Worm (Caenorhabditis elegans) whole organism, mixed stage, embryonic: ENCODE results near the gene srx-67.

Experiments
- M03D4.4 ChIP-seq: sonication (generic microtip); optimal IDR thresholded peaks from 2 replicates; lab custom pipeline; 2017; ENCODE audit warnings: mild to moderate bottlenecking, missing genetic modification characterization, missing compliant biosample characterization
- bed-3 ChIP-seq: fragments of 200-800 bp; sonication (Bioruptor generic); optimal IDR thresholded peaks from 3 replicates; lab custom pipeline; 2018; ENCODE audit warnings: mild to moderate bottlenecking, missing genetic modification characterization, moderate library complexity, missing compliant biosample characterization
- blmp-1 ChIP-seq: fragments of 150-350 bp; optimal IDR thresholded peaks from 2 replicates; lab custom pipeline; 2014; ENCODE audit warnings: missing biosample characterization, missing genetic modification characterization
- ceh-39 ChIP-seq: fragments of 150-350 bp; optimal IDR thresholded peaks from 2 replicates; lab custom pipeline; 2014; ENCODE audit warnings: missing biosample characterization, missing genetic modification characterization
- ceh-43 ChIP-seq: fragments of 200-800 bp; sonication (Bioruptor generic); optimal IDR thresholded peaks from 2 replicates; lab custom pipeline; 2018; ENCODE audit warnings: mild to moderate bottlenecking, missing genetic modification characterization, moderate library complexity, missing compliant biosample characterization
- ceh-83 ChIP-seq: fragments of 200-800 bp; sonication (Bioruptor generic); optimal IDR thresholded peaks from 2 replicates; lab custom pipeline; 2018; ENCODE audit warnings: mild to moderate bottlenecking, missing genetic modification characterization, missing compliant biosample characterization
- ces-1 ChIP-seq: fragments of 150-350 bp; optimal IDR thresholded peaks from 2 replicates; lab custom pipeline; 2014; ENCODE audit warnings: missing biosample characterization, missing genetic modification reagents, missing genetic modification characterization
- drap-1 ChIP-seq: fragments of 200-800 bp; sonication (Bioruptor generic); optimal IDR thresholded peaks from 3 replicates; lab custom pipeline; 2018; ENCODE audit warnings: mild to moderate bottlenecking, missing genetic modification characterization, missing compliant biosample characterization
- elt-1 ChIP-seq: sonication (generic microtip); optimal IDR thresholded peaks from 2 replicates; lab custom pipeline; 2017; ENCODE audit warnings: missing genetic modification characterization, mild to moderate bottlenecking, missing compliant biosample characterization, antibody characterized with exemption, moderate library complexity, borderline replicate concordance; ENCODE audit not compliant: insufficient read depth
- elt-3 ChIP-seq: fragments of 150-350 bp; optimal IDR thresholded peaks from 2 replicates; lab custom pipeline; 2014; ENCODE audit warnings: missing biosample characterization, missing genetic modification characterization
- flh-1 ChIP-seq: fragments of 200-800 bp; sonication (Bioruptor generic); optimal IDR thresholded peaks from 2 replicates; lab custom pipeline; 2018; ENCODE audit warnings: mild to moderate bottlenecking, missing genetic modification characterization, moderate library complexity, missing compliant biosample characterization
- ham-2 ChIP-seq: fragments of 200-800 bp; sonication (Bioruptor generic); optimal IDR thresholded peaks from 2 replicates; lab custom pipeline; 2018; ENCODE audit warnings: mild to moderate bottlenecking, missing genetic modification characterization, missing compliant biosample characterization
- hlh-1 ChIP-seq: fragments of 150-350 bp; optimal IDR thresholded peaks from 2 replicates; lab custom pipeline; 2014; ENCODE audit warnings: missing biosample characterization, missing genetic modification reagents, missing genetic modification characterization
- lin-13 ChIP-seq: fragments of 150-350 bp; optimal IDR thresholded peaks from 2 replicates; lab custom pipeline; 2014; ENCODE audit warnings: missing biosample characterization, missing genetic modification characterization
- mab-5 ChIP-seq: fragments of 150-350 bp; optimal IDR thresholded peaks from 2 replicates; lab custom pipeline; 2014; ENCODE audit warnings: missing biosample characterization, missing genetic modification characterization
- mep-1 ChIP-seq: fragments of 150-350 bp; optimal IDR thresholded peaks from 2 replicates; lab custom pipeline; 2017; ENCODE audit warnings: missing biosample characterization, missing genetic modification reagents, missing genetic modification characterization, inconsistent platforms
- nhr-12 ChIP-seq: fragments of 150-350 bp; optimal IDR thresholded peaks from 2 replicates; lab custom pipeline; 2014; ENCODE audit warnings: missing biosample characterization, missing genetic modification characterization
- nhr-2 ChIP-seq: fragments of 150-350 bp; optimal IDR thresholded peaks from 2 replicates; lab custom pipeline; 2014; ENCODE audit warnings: missing biosample characterization, missing genetic modification characterization
- nhr-28 ChIP-seq: fragments of 150-350 bp; optimal IDR thresholded peaks from 2 replicates; lab custom pipeline; 2014; ENCODE audit warnings: missing biosample characterization, missing genetic modification characterization
- nhr-76 ChIP-seq: sonication (generic microtip); optimal IDR thresholded peaks from 2 replicates; lab custom pipeline; 2017; ENCODE audit warnings: missing biosample characterization, missing genetic modification characterization
- pha-4 ChIP-seq: fragments of 150-350 bp; optimal IDR thresholded peaks from 2 replicates; lab custom pipeline; 2018; ENCODE audit warnings: missing biosample characterization, missing genetic modification reagents, missing genetic modification characterization
- sem-2 ChIP-seq: fragments of 200-800 bp; sonication (Bioruptor generic); optimal IDR thresholded peaks from 2 replicates; lab custom pipeline; 2018; ENCODE audit warnings: mild to moderate bottlenecking, missing genetic modification characterization, missing compliant biosample characterization
- snpc-4 ChIP-seq: fragments of 150-350 bp; optimal IDR thresholded peaks from 2 replicates; lab custom pipeline; 2014; ENCODE audit warnings: missing biosample characterization, missing genetic modification characterization
- sptf-1 ChIP-seq: sonication (generic microtip); optimal IDR thresholded peaks from 2 replicates; lab custom pipeline; 2017; ENCODE audit warnings: mild to moderate bottlenecking, missing genetic modification characterization, moderate library complexity, missing compliant biosample characterization
- tbx-8 ChIP-seq: fragments of 200-800 bp; sonication (Bioruptor generic); optimal IDR thresholded peaks from 2 replicates; lab custom pipeline; 2018; ENCODE audit warnings: mild to moderate bottlenecking, missing genetic modification characterization, moderate library complexity, missing compliant biosample characterization
- unc-120 ChIP-seq: sonication (generic microtip); optimal IDR thresholded peaks from 2 replicates; lab custom pipeline; 2017; ENCODE audit warnings: missing genetic modification characterization, missing compliant biosample characterization; ENCODE audit not compliant: poor library complexity, severe bottlenecking
- unc-39 ChIP-seq: fragments of 150-350 bp; optimal IDR thresholded peaks from 2 replicates; lab custom pipeline; 2014; ENCODE audit warnings: missing biosample characterization, missing genetic modification characterization
- unc-62 ChIP-seq: fragments of 150-350 bp; optimal IDR thresholded peaks from 2 replicates; lab custom pipeline; 2014; ENCODE audit warnings: missing biosample characterization, missing genetic modification reagents, missing genetic modification characterization
- zip-8 ChIP-seq: fragments of 150-350 bp; optimal IDR thresholded peaks from 2 replicates; lab custom pipeline; 2014; ENCODE audit warnings: missing biosample characterization, missing genetic modification characterization
- ztf-11 ChIP-seq: fragments of 150-350 bp; optimal IDR thresholded peaks from 2 replicates; lab custom pipeline; 2014; ENCODE audit warnings: missing biosample characterization, missing genetic modification characterization

Gene srx-67

DNA sequence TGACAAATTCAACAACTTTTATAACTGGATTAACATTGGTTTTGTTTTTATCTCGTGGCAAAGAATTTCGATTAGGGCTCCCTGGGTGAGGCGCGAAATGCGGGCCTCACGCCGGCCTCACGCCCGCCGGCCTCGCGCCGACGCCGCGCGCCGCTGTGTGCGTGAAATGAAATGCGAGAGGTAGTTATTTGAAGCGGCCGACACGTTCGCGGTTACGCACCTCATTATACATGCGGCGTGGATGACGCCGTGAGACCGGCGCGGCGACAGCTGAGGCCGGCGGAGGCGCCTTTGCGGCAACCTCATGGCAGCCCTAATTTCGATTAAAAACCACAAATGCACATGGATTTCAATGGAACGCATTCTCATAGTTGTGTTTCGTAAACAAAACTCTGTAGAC, 10.9 kb downstream of the srx-67 start:
- TF ChIP-seq unc-62 (GFP tag; lab: Kevin White, UChicago) (no peak), blmp-1 (tag; lab: Kevin White, UChicago) (no peak), hlh-1 (no peak), tbx-8 (no peak), mep-1 (no peak), ceh-39 (tag; lab: Kevin White, UChicago) (no peak), nhr-28 (tag; lab: Kevin White, UChicago) (no peak), nhr-12 (tag; lab: Kevin White, UChicago) (no peak), sem-2 (GFP tag; lab: Kevin White, UChicago) (no peak)

DNA sequence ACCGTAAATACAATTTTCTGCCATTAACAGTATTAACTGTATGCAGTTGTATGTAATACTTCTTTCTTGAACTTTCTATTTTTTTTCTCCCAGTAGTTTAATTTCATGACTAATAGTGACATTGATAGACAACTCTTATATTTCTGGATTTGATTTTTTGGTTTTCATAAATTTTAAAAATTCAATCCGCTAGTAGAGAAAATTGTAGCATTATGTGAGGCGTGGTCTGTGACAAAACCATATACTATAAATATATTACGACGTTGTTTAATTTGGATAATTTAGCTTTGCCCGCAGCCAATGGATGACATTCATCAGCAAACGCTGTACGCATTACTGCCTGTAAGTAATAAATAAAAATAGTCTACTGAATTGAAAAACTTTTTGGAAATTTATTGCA, 12.5 kb downstream of the srx-67 start, which contains the start of gene srx-64:
Gene srx-64, plus strand, starts transcription at position 301 of the 400 bp plus-strand sequence.
- TF ChIP-seq ceh-43 (GFP tag; lab: Kevin White, UChicago) (no peak), zip-8 (tag; lab: Kevin White, UChicago) (no peak), nhr-2 (tag; lab: Kevin White, UChicago) (no peak), sem-2 (GFP tag; lab: Kevin White, UChicago) (no peak), hlh-1 (no peak), pha-4 (no peak), ham-2 (GFP tag; lab: Kevin White, UChicago) (no peak), flh-1 (GFP tag; lab: Kevin White, UChicago) (no peak), lin-13 (tag; lab: Kevin White, UChicago) (no peak), nhr-76 (tag; lab: Kevin White, UChicago) (no peak), ztf-11 (no peak)
- TF ChIP-seq, all 35 proteins: peak for 0

- no peak for TF ChIP-seq ceh-39 (tag; lab: Kevin White, UChicago)
- no peak for TF ChIP-seq bed-3 (GFP tag; lab: Kevin White, UChicago)
- no peak for TF ChIP-seq nhr-28 (tag; lab: Kevin White, UChicago)
- no peak for TF ChIP-seq ces-1 (GFP tag; lab: Kevin White, UChicago)
- TF ChIP-seq sptf-1 = no peak
- TF ChIP-seq pha-4 = no peak
- no peak for TF ChIP-seq snpc-4 (tag; lab: Kevin White, UChicago)
- TF ChIP-seq ceh-83 (GFP tag; lab: Kevin White, UChicago) = no peak
- no peak for TF ChIP-seq lin-13 (tag; lab: Kevin White, UChicago)
- TF ChIP-seq tbx-8 = no peak
- no peak for TF ChIP-seq unc-39 (tag; lab: Kevin White, UChicago)
- no peak for TF ChIP-seq hlh-1
- TF ChIP-seq sem-2 (GFP tag; lab: Kevin White, UChicago) = no peak
- no peak for TF ChIP-seq mab-5 (tag; lab: Kevin White, UChicago)
- TF ChIP-seq, all 35 proteins: peak for 0
Measured at ce11 chrV:3931326-3931725, 14.7 kb downstream of the srx-67 start, which contains the start of gene srx-63. Gene srx-63, plus strand, starts transcription at chrV:3931626.

DNA sequence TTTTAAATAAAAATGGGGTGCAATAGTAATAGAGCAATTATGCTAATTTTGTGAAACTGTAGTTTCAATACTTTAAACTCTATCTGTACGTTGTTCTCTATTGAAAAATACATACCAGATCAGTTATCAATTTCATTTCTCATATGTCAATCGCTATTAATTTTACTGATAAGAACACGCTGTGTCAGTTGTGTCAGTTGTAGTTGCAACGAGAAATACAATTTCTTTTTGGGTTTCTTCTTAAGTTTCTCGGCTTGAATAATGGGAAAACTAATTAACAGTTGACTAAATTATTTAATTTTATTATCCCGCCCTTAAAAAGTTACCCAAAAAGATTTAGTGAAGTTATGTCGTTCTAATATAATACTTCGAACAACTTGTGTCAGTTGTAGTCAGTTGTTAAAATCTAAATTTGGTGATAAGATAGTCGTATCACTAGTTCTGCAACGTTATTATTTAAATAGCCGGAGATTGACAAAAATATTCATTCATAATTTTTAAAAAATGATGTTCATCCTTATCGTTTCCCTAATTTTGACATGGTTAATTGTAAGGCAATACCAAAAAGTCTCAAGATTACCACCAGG, 19.4 kb downstream of the srx-67 start, which contains the start of gene cyp-35A5:
Gene cyp-35A5, plus strand, starts transcription at position 435 of the 587 bp plus-strand sequence.
- no peak for TF ChIP-seq mep-1
- no peak for TF ChIP-seq nhr-76 (tag; lab: Kevin White, UChicago)
- TF ChIP-seq nhr-28 (tag; lab: Kevin White, UChicago) = no peak
- TF ChIP-seq unc-39 (tag; lab: Kevin White, UChicago) = no peak
- TF ChIP-seq hlh-1 = no peak
- no peak for TF ChIP-seq pha-4
- TF ChIP-seq flh-1 (GFP tag; lab: Kevin White, UChicago) = no peak
- TF ChIP-seq ztf-11 = no peak
- TF ChIP-seq ces-1 (GFP tag; lab: Kevin White, UChicago) = no peak
- TF ChIP-seq ceh-83 (GFP tag; lab: Kevin White, UChicago) = no peak
- TF ChIP-seq drap-1 (GFP tag; lab: Kevin White, UChicago) = no peak
- TF ChIP-seq unc-120 (tag; lab: Kevin White, UChicago) = no peak
- TF ChIP-seq lin-13 (tag; lab: Kevin White, UChicago) = no peak
- TF ChIP-seq bed-3 (GFP tag; lab: Kevin White, UChicago) = no peak
- TF ChIP-seq ceh-39 (tag; lab: Kevin White, UChicago) = no peak
- TF ChIP-seq elt-1 (tag; lab: Kevin White, UChicago) = no peak

ce11 chrV:3938789-3939188, 22.2 kb downstream of the srx-67 start, which contains the start of gene cyp-35B1:
Gene cyp-35B1, plus strand, starts transcription at chrV:3939032.
- TF ChIP-seq ceh-39 (tag; lab: Kevin White, UChicago) = no peak
- no peak for TF ChIP-seq lin-13 (tag; lab: Kevin White, UChicago)
- TF ChIP-seq nhr-2 (tag; lab: Kevin White, UChicago) = no peak
- TF ChIP-seq elt-1 (tag; lab: Kevin White, UChicago) = no peak
- no peak for TF ChIP-seq snpc-4 (tag; lab: Kevin White, UChicago)
- no peak for TF ChIP-seq nhr-12 (tag; lab: Kevin White, UChicago)
- TF ChIP-seq ceh-43 (GFP tag; lab: Kevin White, UChicago) = no peak
- TF ChIP-seq unc-120 (tag; lab: Kevin White, UChicago) = no peak
- no peak for TF ChIP-seq mep-1
- TF ChIP-seq nhr-76 (tag; lab: Kevin White, UChicago) = no peak
- TF ChIP-seq ham-2 (GFP tag; lab: Kevin White, UChicago) = no peak
- no peak for TF ChIP-seq hlh-1
- TF ChIP-seq elt-3 = no peak
- no peak for TF ChIP-seq sptf-1
- TF ChIP-seq M03D4.4 = no peak
- no peak for TF ChIP-seq nhr-28 (tag; lab: Kevin White, UChicago)
